Fruit fly (Drosophila melanogaster): ENCODE results near the gene CG1812.

CG1812 gene

dm6 chrX:20524754-20525236 lies 13.5 kb downstream of the CG1812 start, which contains the start of gene Tak1 (continued):
- peak; percentile 72 for TF ChIP-seq CG1603 (tag; optimal IDR thresholded peaks at IDR 0.05)
- TF ChIP-seq CG10959 (GFP tag; IDR thresholded peaks at IDR 0.05): peak; percentile 42
- TF ChIP-seq sima (GFP tag; optimal IDR thresholded peaks at IDR 0.05): no peak
- peak; percentile 82 for TF ChIP-seq stwl (tag; optimal IDR thresholded peaks at IDR 0.05)
- no peak for TF ChIP-seq Tbp (GFP tag; optimal IDR thresholded peaks at IDR 0.05)
- TF ChIP-seq CG7357 (GFP tag; IDR thresholded peaks at IDR 0.05): 0 out of 3 replicates have a peak, but pooled peaks have one; percentile 49
- no peak for TF ChIP-seq Lpt (GFP tag; optimal IDR thresholded peaks at IDR 0.05)
- no peak for TF ChIP-seq cg (GFP tag; optimal IDR thresholded peaks at IDR 0.05)
- TF ChIP-seq zen2 (GFP tag; IDR thresholded peaks at IDR 0.05; ENCODE audit: partially characterized antibody): peak; percentile 62
- peak; percentile 80 for TF ChIP-seq Bgb (GFP tag; IDR thresholded peaks at IDR 0.05; ENCODE audit: partially characterized antibody)
- TF ChIP-seq Hr3 (GFP tag; optimal IDR thresholded peaks at IDR 0.05): peak; percentile 44
- peak; percentile 48 for TF ChIP-seq CG18262 (tag; optimal IDR thresholded peaks at IDR 0.05)
- peak; percentile 78 for TF ChIP-seq Sry-δ (GFP tag; optimal IDR thresholded peaks at IDR 0.05)
- TF ChIP-seq repo (GFP tag; optimal IDR thresholded peaks at IDR 0.05): no peak
- TF ChIP-seq D (optimal IDR thresholded peaks at IDR 0.05): no peak
- no peak for TF ChIP-seq D (GFP tag; optimal IDR thresholded peaks at IDR 0.05)
- TF ChIP-seq Sox102F (GFP tag; optimal IDR thresholded peaks at IDR 0.05): peak; percentile 61
- TF ChIP-seq lmd (GFP tag; IDR thresholded peaks at IDR 0.05): peak; percentile 62
- peak; percentile 72 for TF ChIP-seq Doc3 (GFP tag; IDR thresholded peaks at IDR 0.05; ENCODE audit: partially characterized antibody)
- peak; percentile 46 for TF ChIP-seq Ptx1 (GFP tag; IDR thresholded peaks at IDR 0.05)
- TF ChIP-seq sens (GFP tag): peak; percentile 92
- TF ChIP-seq usp (GFP tag; optimal IDR thresholded peaks at IDR 0.05): no peak
- no peak; the same call in 2 of the 3 replicates for TF ChIP-seq B-H1 (GFP tag; IDR thresholded peaks at IDR 0.05)
- TF ChIP-seq tup (GFP tag; optimal IDR thresholded peaks at IDR 0.05): no peak
- peak; percentile 85 for TF ChIP-seq nerfin-2 (GFP tag; IDR thresholded peaks at IDR 0.05; ENCODE audit: partially characterized antibody)
- TF ChIP-seq al (GFP tag; IDR thresholded peaks at IDR 0.05): no peak; the same call in 1 of the 2 replicates
- TF ChIP-seq hth (optimal IDR thresholded peaks at IDR 0.05): no peak
- TF ChIP-seq sna (GFP tag; IDR thresholded peaks at IDR 0.05; ENCODE audit: partially characterized antibody): peak; percentile 84; the same call in 1 of the 2 replicates
- TF ChIP-seq cwo (GFP tag; optimal IDR thresholded peaks at IDR 0.05): no peak
- no peak for TF ChIP-seq NK7.1 (GFP tag; optimal IDR thresholded peaks at IDR 0.05)
- no peak for TF ChIP-seq Drgx (GFP tag; IDR thresholded peaks at IDR 0.05)
- TF ChIP-seq inv (GFP tag; IDR thresholded peaks at IDR 0.05; ENCODE audit: partially characterized antibody): peak; percentile 59
- TF ChIP-seq dm (GFP tag; optimal IDR thresholded peaks at IDR 0.05): peak; percentile 51
- peak; percentile 12 for TF ChIP-seq HHEX (GFP tag; optimal IDR thresholded peaks at IDR 0.05)
- TF ChIP-seq CG3726 (GFP tag; IDR thresholded peaks at IDR 0.05): no peak
- peak; percentile 39 for TF ChIP-seq Dad (GFP tag; optimal IDR thresholded peaks at IDR 0.05)
- TF ChIP-seq CG15601 (tag; optimal IDR thresholded peaks at IDR 0.05): peak; percentile 39
- peak; percentile 17 for TF ChIP-seq p53 (GFP tag; optimal IDR thresholded peaks at IDR 0.05)
- TF ChIP-seq CG8089 (GFP tag; optimal IDR thresholded peaks at IDR 0.05): peak; percentile 61
- no peak for TF ChIP-seq danr (GFP tag; IDR thresholded peaks at IDR 0.05)
- TF ChIP-seq stc (GFP tag; IDR thresholded peaks at IDR 0.05): no peak
- peak; percentile 63 for TF ChIP-seq amos (GFP tag; IDR thresholded peaks at IDR 0.05; ENCODE audit: partially characterized antibody)
- peak; percentile 59 for TF ChIP-seq CG14710 (tag; optimal IDR thresholded peaks at IDR 0.05)
- TF ChIP-seq Fer2 (tag; optimal IDR thresholded peaks at IDR 0.05): no peak
- TF ChIP-seq CG8290 (GFP tag; optimal IDR thresholded peaks at IDR 0.05): peak; percentile 62
- TF ChIP-seq CG8290 (tag; optimal IDR thresholded peaks at IDR 0.05): peak in 1 of 2 experiments; percentile 85
- no peak for TF ChIP-seq CG14050 (GFP tag; IDR thresholded peaks at IDR 0.05)
- TF ChIP-seq Optix (GFP tag; IDR thresholded peaks at IDR 0.05): no peak
- no peak for TF ChIP-seq CG4730 (GFP tag; IDR thresholded peaks at IDR 0.05)
- no peak for TF ChIP-seq trh (GFP tag; optimal IDR thresholded peaks at IDR 0.05)
- TF ChIP-seq Spps (tag; optimal IDR thresholded peaks at IDR 0.05): no peak
- TF ChIP-seq CG14667 (GFP tag; IDR thresholded peaks at IDR 0.05): peak; percentile 10; the same call in 1 of the 2 replicates
